Worm (Caenorhabditis elegans) whole organism, young adult: ENCODE data around the gene ZK250.14.
"Not testable (repeated sequence)": the region's sequence is repeated elsewhere in the genome, so short reads cannot be mapped to it uniquely, and the experiment has no call there.

Source experiments
- B0261.1 ChIP-seq: sonication (generic microtip); optimal IDR thresholded peaks from 2 replicates; lab custom pipeline; 2016; ENCODE audit warnings: mild to moderate bottlenecking, missing genetic modification characterization, moderate library complexity, missing compliant biosample characterization
- C17E4.6 ChIP-seq: fragments of 200-800 bp; sonication (Bioruptor generic); IDR thresholded peaks from 2 replicates; pipeline ENCODE4 v1.3.6; 2022; ENCODE audit warnings: missing genetic modification reagents, missing genetic modification characterization, missing compliant biosample characterization
- F10E7.11 ChIP-seq: sonication (generic microtip); optimal IDR thresholded peaks from 2 replicates; lab custom pipeline; 2017; ENCODE audit warnings: mild to moderate bottlenecking, missing genetic modification characterization, moderate library complexity, missing compliant biosample characterization
- F33H1.4 ChIP-seq: fragments of 200-800 bp; sonication (Bioruptor generic); IDR thresholded peaks from 2 replicates; pipeline ENCODE4 v1.3.6; 2022; ENCODE audit warnings: missing genetic modification reagents, missing genetic modification characterization, missing compliant biosample characterization
- F57A8.1 ChIP-seq: fragments of 200-800 bp; sonication (Bioruptor generic); optimal IDR thresholded peaks from 2 replicates; lab custom pipeline; 2018; ENCODE audit warnings: mild to moderate bottlenecking, missing genetic modification characterization, moderate library complexity, missing compliant biosample characterization
- T07F8.4 ChIP-seq: sonication (generic microtip); optimal IDR thresholded peaks from 2 replicates; lab custom pipeline; 2016; ENCODE audit warnings: mild to moderate bottlenecking, missing genetic modification characterization, moderate library complexity, missing compliant biosample characterization
- T26A5.8 ChIP-seq: sonication (generic microtip); optimal IDR thresholded peaks from 2 replicates; lab custom pipeline; 2016; ENCODE audit warnings: missing genetic modification characterization, missing compliant biosample characterization
- Y56A3A.18 ChIP-seq: fragments of 200-800 bp; sonication (Bioruptor generic); IDR thresholded peaks from 2 replicates; pipeline ENCODE4 v1.3.6; 2022; ENCODE audit warnings: missing genetic modification reagents, missing genetic modification characterization, missing compliant biosample characterization
- Y67H2A.10 ChIP-seq: fragments of 200-800 bp; sonication (Bioruptor generic); conservative IDR thresholded peaks from 2 replicates; pipeline ENCODE4 v1.3.6; 2022; ENCODE audit warnings: missing genetic modification reagents, missing genetic modification characterization, missing compliant biosample characterization
- akir-1 ChIP-seq: fragments of 200-800 bp; sonication (Bioruptor generic); optimal IDR thresholded peaks from 2 replicates; lab custom pipeline; 2018; ENCODE audit warnings: mild to moderate bottlenecking, missing genetic modification characterization, moderate library complexity, missing compliant biosample characterization
- ama-1 ChIP-seq, 3 experiments: fragments of 150-350 bp in 1 of 3; sonication (generic microtip) in 2 of 3; optimal IDR thresholded peaks; 2 replicates each; lab custom pipeline; 2014 to 2018; ENCODE audit warnings: missing biosample characterization in 2 of 3, missing genetic modification characterization in 2 of 3, missing genetic modification reagents in 2 of 3
- aptf-2 ChIP-seq: fragments of 200-800 bp; sonication (Bioruptor generic); conservative IDR thresholded peaks from 2 replicates; pipeline ENCODE4 v1.3.6; 2022; ENCODE audit warnings: missing genetic modification reagents, missing genetic modification characterization, missing compliant biosample characterization
- atf-7 ChIP-seq: sonication (generic microtip); optimal IDR thresholded peaks from 2 replicates; lab custom pipeline; 2017; ENCODE audit warnings: mild to moderate bottlenecking, missing genetic modification characterization, missing compliant biosample characterization
- ceh-27 ChIP-seq: fragments of 200-800 bp; sonication (Bioruptor generic); optimal IDR thresholded peaks from 2 replicates; lab custom pipeline; 2018; ENCODE audit warnings: mild to moderate bottlenecking, missing genetic modification characterization, moderate library complexity, missing compliant biosample characterization
- ceh-40 ChIP-seq: fragments of 200-800 bp; sonication (Bioruptor generic); IDR thresholded peaks from 2 replicates; pipeline ENCODE4 v1.3.6; 2022; ENCODE audit warnings: missing genetic modification characterization, missing compliant biosample characterization
- ceh-79 ChIP-seq: sonication (generic microtip); optimal IDR thresholded peaks from 2 replicates; lab custom pipeline; 2017; ENCODE audit warnings: mild to moderate bottlenecking, missing genetic modification characterization, missing compliant biosample characterization
- chd-7 ChIP-seq: sonication (generic microtip); optimal IDR thresholded peaks from 2 replicates; lab custom pipeline; 2016; ENCODE audit warnings: mild to moderate bottlenecking, missing genetic modification characterization, moderate library complexity, missing compliant biosample characterization
- die-1 ChIP-seq: sonication (generic microtip); optimal IDR thresholded peaks from 2 replicates; lab custom pipeline; 2016; ENCODE audit warnings: missing genotype, mild to moderate bottlenecking, missing genetic modification characterization, missing compliant biosample characterization
- efl-1 ChIP-seq: fragments of 150-350 bp; optimal IDR thresholded peaks from 2 replicates; lab custom pipeline; 2014; ENCODE audit warnings: missing biosample characterization, missing genetic modification reagents, missing genetic modification characterization
- ets-4 ChIP-seq: fragments of 200-800 bp; sonication (Bioruptor generic); optimal IDR thresholded peaks from 2 replicates; lab custom pipeline; 2018; ENCODE audit warnings: mild to moderate bottlenecking, missing genetic modification characterization, missing compliant biosample characterization
- him-1 ChIP-seq: sonication (generic microtip); optimal IDR thresholded peaks from 2 replicates; lab custom pipeline; 2016; ENCODE audit warnings: missing genotype, missing genetic modification reagents, missing genetic modification characterization, missing compliant biosample characterization
- hlh-12 ChIP-seq: sonication (generic microtip); optimal IDR thresholded peaks from 2 replicates; lab custom pipeline; 2016; ENCODE audit warnings: missing genetic modification characterization, missing compliant biosample characterization
- hlh-26 ChIP-seq: fragments of 200-800 bp; sonication (Bioruptor generic); conservative IDR thresholded peaks from 2 replicates; pipeline ENCODE4 v1.3.6; 2022; ENCODE audit warnings: missing genetic modification reagents, missing genetic modification characterization, missing compliant biosample characterization
- lin-26 ChIP-seq: fragments of 200-800 bp; sonication (Bioruptor generic); IDR thresholded peaks from 2 replicates; pipeline ENCODE4 v1.3.6; 2022; ENCODE audit warnings: missing genetic modification reagents, missing genetic modification characterization, missing compliant biosample characterization
- madf-3 ChIP-seq: fragments of 200-800 bp; sonication (Bioruptor generic); IDR thresholded peaks from 2 replicates; pipeline ENCODE4 v1.3.6; 2022; ENCODE audit warnings: missing genetic modification reagents, missing genetic modification characterization, missing compliant biosample characterization
- mcd-1 ChIP-seq: fragments of 200-800 bp; sonication (Bioruptor generic); IDR thresholded peaks from 2 replicates; pipeline ENCODE4 v1.3.6; 2022; ENCODE audit warnings: missing genetic modification reagents, missing genetic modification characterization, missing compliant biosample characterization
- nfya-1 ChIP-seq: sonication (generic microtip); optimal IDR thresholded peaks from 2 replicates; lab custom pipeline; 2017; ENCODE audit warnings: antibody characterized with exemption, missing compliant biosample characterization, missing genetic modification characterization, borderline replicate concordance; ENCODE audit not compliant: insufficient read depth
- nhr-120 ChIP-seq: fragments of 200-800 bp; sonication (Bioruptor generic); IDR thresholded peaks from 2 replicates; pipeline ENCODE4 v1.3.6; 2022; ENCODE audit warnings: missing genetic modification characterization, missing compliant biosample characterization
- nhr-90 ChIP-seq: sonication (generic microtip); optimal IDR thresholded peaks from 2 replicates; lab custom pipeline; 2016; ENCODE audit warnings: missing genotype, mild to moderate bottlenecking, missing genetic modification characterization, missing compliant biosample characterization
- pbrm-1 ChIP-seq: fragments of 200-800 bp; sonication (Bioruptor generic); IDR thresholded peaks from 2 replicates; pipeline ENCODE4 v1.3.6; 2022; ENCODE audit warnings: missing genetic modification reagents, missing genetic modification characterization, missing compliant biosample characterization
- sdz-38 ChIP-seq: sonication (generic microtip); optimal IDR thresholded peaks from 2 replicates; lab custom pipeline; 2016; ENCODE audit warnings: missing genotype, missing genetic modification characterization, missing compliant biosample characterization
- sea-2 ChIP-seq: fragments of 200-800 bp; sonication (Bioruptor generic); IDR thresholded peaks from 2 replicates; pipeline ENCODE4 v1.3.6; 2022; ENCODE audit warnings: missing genetic modification characterization, missing compliant biosample characterization
- snpc-1.3 ChIP-seq: sonication (generic microtip); optimal IDR thresholded peaks from 2 replicates; lab custom pipeline; 2017; ENCODE audit warnings: missing genetic modification characterization, mild to moderate bottlenecking, missing compliant biosample characterization, antibody characterized with exemption, moderate library complexity, missing genotype, missing genetic modification reagents; ENCODE audit not compliant: insufficient read depth
- snpc-4 ChIP-seq, 5 experiments: fragments of 150-350 bp in 1 of 5; sonication (generic microtip) in 4 of 5; optimal IDR thresholded peaks; 2 replicates each; lab custom pipeline; 2014 to 2018; ENCODE audit warnings: missing genetic modification characterization in 5 of 5, missing biosample characterization in 3 of 5, antibody characterized with exemption in 2 of 5, mild to moderate bottlenecking in 2 of 5, missing compliant biosample characterization in 2 of 5, missing genotype in 2 of 5, moderate library complexity in 2 of 5, missing genetic modification reagents in 1 of 5
- xnd-1 ChIP-seq: sonication (generic microtip); optimal IDR thresholded peaks from 2 replicates; lab custom pipeline; 2016; ENCODE audit warnings: missing genotype, missing genetic modification reagents, missing genetic modification characterization, missing compliant biosample characterization
- zim-3 ChIP-seq: sonication (generic microtip); optimal IDR thresholded peaks from 2 replicates; lab custom pipeline; 2017; ENCODE audit warnings: mild to moderate bottlenecking, missing genetic modification characterization, moderate library complexity, missing compliant biosample characterization
- ztf-18 ChIP-seq: sonication (generic microtip); optimal IDR thresholded peaks from 2 replicates; lab custom pipeline; 2016; ENCODE audit warnings: missing genotype, mild to moderate bottlenecking, missing genetic modification characterization, missing compliant biosample characterization
- ztf-25 ChIP-seq: fragments of 200-800 bp; sonication (Bioruptor generic); IDR thresholded peaks from 2 replicates; pipeline ENCODE4 v1.3.6; 2022; ENCODE audit warnings: missing genetic modification reagents, missing genetic modification characterization, missing compliant biosample characterization
- ztf-26 ChIP-seq: sonication (generic microtip); optimal IDR thresholded peaks from 2 replicates; lab custom pipeline; 2017; ENCODE audit warnings: missing genetic modification characterization, missing compliant biosample characterization

The ZK250.14 gene

DNA sequence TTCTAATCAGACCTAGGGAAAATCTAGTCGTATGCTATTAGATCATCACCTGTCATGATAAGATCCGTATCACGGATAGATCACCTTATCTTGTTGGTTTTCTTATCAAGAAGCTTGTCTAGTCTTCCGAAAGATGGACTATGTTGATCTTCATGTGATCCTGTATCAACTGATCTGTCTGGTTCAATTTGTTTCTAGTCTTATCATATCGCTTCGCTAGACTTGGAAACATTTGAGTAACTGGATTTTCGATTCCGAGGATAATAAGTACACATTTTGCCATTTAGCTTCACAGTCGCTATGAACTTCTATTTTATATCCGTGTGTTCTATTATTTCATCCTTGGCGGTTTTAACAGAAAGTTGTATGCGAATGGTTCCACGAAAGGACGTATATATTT is 3.4 kb upstream of the ZK250.14 start, which contains the start of gene ZK250.2:
Gene ZK250.2 (plus strand): TSS at position 301 of the 400 bp plus-strand sequence.
- not testable (repeated sequence) for TF ChIP-seq Y56A3A.18; ceh-40 (GFP tag; lab: Robert Waterston, UW); pbrm-1 (GFP tag; lab: Robert Waterston, UW)

- TF ChIP-seq him-1 (tag; lab: Kevin White, UChicago) (no peak), chd-7 (no peak), B0261.1 (tag; lab: Kevin White, UChicago) (no peak), mcd-1 (GFP tag; lab: Robert Waterston, UW) (no peak), ztf-26 (tag; lab: Kevin White, UChicago) (no peak), snpc-1.3 (tag; lab: Kevin White, UChicago) (no peak), atf-7 (no peak), sdz-38 (no peak), F57A8.1 (GFP tag; lab: Kevin White, UChicago) (no peak), ztf-18 (no peak), die-1 (no peak)
Measured at ce11 chrII:1946427-1946826, 1.4 kb upstream of the ZK250.14 start, which contains the start of gene math-48. math-48 (minus strand) TSS chrII:1946527.

ce11 chrII:1939652-1940051 is 5.3 kb downstream of the ZK250.14 start, which contains the start of gene ZK250.13:
ZK250.13 (minus strand) TSS chrII:1939752.
- TF ChIP-seq lin-26 (GFP tag; lab: Robert Waterston, UW) (no peak), F33H1.4 (no peak), zim-3 (tag; lab: Kevin White, UChicago) (no peak), F10E7.11 (no peak), T07F8.4 (tag; lab: Kevin White, UChicago) (no peak), ceh-27 (GFP tag; lab: Kevin White, UChicago) (no peak), ceh-79 (tag; lab: Kevin White, UChicago) (no peak), hlh-26 (no peak), ets-4 (no peak), madf-3 (GFP tag; lab: Robert Waterston, UW) (no peak), T26A5.8 (tag; lab: Kevin White, UChicago) (no peak), nhr-90 (no peak), aptf-2 (no peak), pbrm-1 (GFP tag; lab: Robert Waterston, UW) (no peak)

ce11 chrII:1928578-1928977 is 16.4 kb downstream of the ZK250.14 start:
- no peak for TF ChIP-seq nfya-1 (tag; lab: Kevin White, UChicago)
- no peak for TF ChIP-seq nhr-120 (GFP tag; lab: Robert Waterston, UW)
- TF ChIP-seq sea-2 (GFP tag; lab: Robert Waterston, UW), result no peak
- peak; percentile 19 for TF ChIP-seq efl-1 (GFP tag; lab: Kevin White, UChicago)
- TF ChIP-seq ztf-25 (GFP tag; lab: Robert Waterston, UW), result no peak
- no peak for TF ChIP-seq hlh-12 (tag; lab: Kevin White, UChicago)
- no peak for TF ChIP-seq C17E4.6 (GFP tag; lab: Robert Waterston, UW)

ce11 chrII:1926162-1926561 is 18.8 kb downstream of the ZK250.14 start, which contains the start of gene F52C6.2:
F52C6.2 (plus strand) TSS chrII:1926462.
- no peak for TF ChIP-seq snpc-4 (GFP tag; optimal IDR thresholded peaks at IDR 0.05; lab: Kevin White, UChicago)
- no peak for TF ChIP-seq snpc-4 (tag; optimal IDR thresholded peaks at IDR 0.05; lab: Kevin White, UChicago)
- TF ChIP-seq xnd-1 (tag; lab: Kevin White, UChicago), result no peak
- TF ChIP-seq ama-1 (optimal IDR thresholded peaks at IDR 0.05; lab: Kevin White, UChicago), result no peak
- no peak for TF ChIP-seq ama-1 (GFP tag; optimal IDR thresholded peaks at IDR 0.05; lab: Kevin White, UChicago)
- TF ChIP-seq akir-1 (GFP tag; lab: Kevin White, UChicago), result no peak
- TF ChIP-seq Y67H2A.10 (GFP tag; lab: Robert Waterston, UW), result no peak
